Worm (Caenorhabditis elegans) whole organism, L3 larva: ENCODE data around the gene ceh-22.

Experiments
- ZK546.5 ChIP-seq: sonication (generic microtip); optimal IDR thresholded peaks from 2 replicates; lab custom pipeline; 2017; ENCODE audit warnings: missing biosample characterization, missing genetic modification characterization
- aly-2 ChIP-seq: fragments of 150-350 bp; optimal IDR thresholded peaks from 2 replicates; lab custom pipeline; 2014; ENCODE audit warnings: missing biosample characterization, missing genetic modification characterization
- ceh-16 ChIP-seq: sonication (generic microtip); optimal IDR thresholded peaks from 2 replicates; lab custom pipeline; 2017; ENCODE audit warnings: missing biosample characterization, missing genetic modification characterization
- ceh-28 ChIP-seq: fragments of 150-350 bp; optimal IDR thresholded peaks from 2 replicates; lab custom pipeline; 2014; ENCODE audit warnings: missing biosample characterization, missing genetic modification reagents, missing genetic modification characterization
- ceh-82 ChIP-seq: fragments of 150-350 bp; optimal IDR thresholded peaks from 2 replicates; lab custom pipeline; 2014; ENCODE audit warnings: missing biosample characterization, missing genetic modification characterization
- ceh-9 ChIP-seq: sonication (generic microtip); optimal IDR thresholded peaks from 2 replicates; lab custom pipeline; 2018; ENCODE audit warnings: missing biosample characterization, missing genetic modification characterization
- daf-12 ChIP-seq: fragments of 150-350 bp; optimal IDR thresholded peaks from 2 replicates; lab custom pipeline; 2014; ENCODE audit warnings: missing biosample characterization, missing genetic modification reagents, missing genetic modification characterization
- egl-27 ChIP-seq: sonication (generic microtip); optimal IDR thresholded peaks from 4 replicates; lab custom pipeline; 2017; ENCODE audit warnings: missing biosample characterization, missing genetic modification reagents, missing genetic modification characterization
- egl-5 ChIP-seq: fragments of 150-350 bp; optimal IDR thresholded peaks from 2 replicates; lab custom pipeline; 2017; ENCODE audit warnings: missing biosample characterization, missing genetic modification reagents, missing genetic modification characterization, inconsistent platforms
- elt-2 ChIP-seq: sonication (generic microtip); optimal IDR thresholded peaks from 2 replicates; lab custom pipeline; 2016; ENCODE audit warnings: missing genetic modification reagents, mild to moderate bottlenecking, missing genetic modification characterization, missing compliant biosample characterization
- elt-3 ChIP-seq, 3 experiments: fragments of 150-350 bp in 1 of 3; sonication (generic microtip) in 2 of 3; optimal IDR thresholded peaks; 2 replicates in 2 of 3; 4 replicates in 1 of 3; lab custom pipeline; 2014 to 2017; ENCODE audit warnings: missing biosample characterization in 3 of 3, missing genetic modification characterization in 3 of 3
- fkh-10 ChIP-seq: sonication (generic microtip); optimal IDR thresholded peaks from 2 replicates; lab custom pipeline; 2017; ENCODE audit warnings: missing biosample characterization, missing genetic modification reagents, missing genetic modification characterization
- fos-1 ChIP-seq: fragments of 150-350 bp; optimal IDR thresholded peaks from 2 replicates; lab custom pipeline; 2014; ENCODE audit warnings: missing biosample characterization, missing genetic modification characterization
- hmg-11 ChIP-seq: sonication (generic microtip); optimal IDR thresholded peaks from 2 replicates; lab custom pipeline; 2016; ENCODE audit warnings: missing genetic modification characterization, missing compliant biosample characterization
- jun-1 ChIP-seq: fragments of 150-350 bp; optimal IDR thresholded peaks from 2 replicates; lab custom pipeline; 2014; ENCODE audit warnings: missing biosample characterization, missing genetic modification reagents, missing genetic modification characterization
- lin-15B ChIP-seq: fragments of 150-350 bp; optimal IDR thresholded peaks from 2 replicates; lab custom pipeline; 2014; ENCODE audit warnings: missing biosample characterization, missing genetic modification characterization
- lin-39 ChIP-seq: fragments of 150-350 bp; optimal IDR thresholded peaks from 2 replicates; lab custom pipeline; 2018; ENCODE audit warnings: missing biosample characterization, missing genetic modification reagents, missing genetic modification characterization
- lsy-12 ChIP-seq: sonication (generic microtip); optimal IDR thresholded peaks from 2 replicates; lab custom pipeline; 2016; ENCODE audit warnings: mild to moderate bottlenecking, missing genetic modification characterization, missing compliant biosample characterization
- mml-1 ChIP-seq: fragments of 150-350 bp; sonication (generic microtip); optimal IDR thresholded peaks from 3 replicates; lab custom pipeline; 2014; ENCODE audit warnings: missing biosample characterization, missing genetic modification characterization
- nfya-1 ChIP-seq: sonication (generic microtip); optimal IDR thresholded peaks from 2 replicates; lab custom pipeline; 2017; ENCODE audit warnings: missing genetic modification characterization, mild to moderate bottlenecking, missing compliant biosample characterization, antibody characterized with exemption, moderate library complexity; ENCODE audit not compliant: insufficient read depth
- nhr-11 ChIP-seq: fragments of 150-350 bp; optimal IDR thresholded peaks from 2 replicates; lab custom pipeline; 2014; ENCODE audit warnings: missing biosample characterization, missing genetic modification characterization
- nhr-12 ChIP-seq: fragments of 150-350 bp; optimal IDR thresholded peaks from 2 replicates; lab custom pipeline; 2014; ENCODE audit warnings: missing biosample characterization, missing genetic modification characterization
- nhr-237 ChIP-seq: fragments of 150-350 bp; optimal IDR thresholded peaks from 2 replicates; lab custom pipeline; 2014; ENCODE audit warnings: missing biosample characterization, missing genetic modification characterization
- nhr-25 ChIP-seq: sonication (generic microtip); optimal IDR thresholded peaks from 2 replicates; lab custom pipeline; 2017; ENCODE audit warnings: missing biosample characterization, missing genetic modification characterization
- nhr-28 ChIP-seq: fragments of 150-350 bp; optimal IDR thresholded peaks from 2 replicates; lab custom pipeline; 2014; ENCODE audit warnings: missing biosample characterization, missing genetic modification characterization
- nhr-67 ChIP-seq: fragments of 150-350 bp; optimal IDR thresholded peaks from 2 replicates; lab custom pipeline; 2014; ENCODE audit warnings: missing biosample characterization, missing genetic modification characterization
- nhr-77 ChIP-seq: fragments of 150-350 bp; optimal IDR thresholded peaks from 2 replicates; lab custom pipeline; 2014; ENCODE audit warnings: missing biosample characterization, missing genetic modification characterization
- pqm-1 ChIP-seq: fragments of 150-350 bp; optimal IDR thresholded peaks from 2 replicates; lab custom pipeline; 2017; ENCODE audit warnings: missing biosample characterization, missing genetic modification characterization, inconsistent platforms
- sea-2 ChIP-seq: fragments of 150-350 bp; sonication (generic microtip); optimal IDR thresholded peaks from 4 replicates; lab custom pipeline; 2014; ENCODE audit warnings: missing biosample characterization, missing genetic modification reagents, missing genetic modification characterization
- skn-1 ChIP-seq: fragments of 150-350 bp; optimal IDR thresholded peaks from 2 replicates; lab custom pipeline; 2014; ENCODE audit warnings: missing biosample characterization, missing genetic modification characterization
- snpc-4 ChIP-seq: fragments of 150-350 bp; optimal IDR thresholded peaks from 2 replicates; lab custom pipeline; 2014; ENCODE audit warnings: missing biosample characterization, missing genetic modification characterization
- tbx-2 ChIP-seq: sonication (generic microtip); optimal IDR thresholded peaks from 2 replicates; lab custom pipeline; 2016; ENCODE audit warnings: mild to moderate bottlenecking, missing genetic modification characterization, missing compliant biosample characterization
- unc-39 ChIP-seq: sonication (generic microtip); optimal IDR thresholded peaks from 4 replicates; lab custom pipeline; 2017; ENCODE audit warnings: missing biosample characterization, missing genetic modification characterization
- zag-1 ChIP-seq: fragments of 150-350 bp; optimal IDR thresholded peaks from 2 replicates; lab custom pipeline; 2014; ENCODE audit warnings: missing biosample characterization, missing genetic modification characterization
- ztf-11 ChIP-seq: fragments of 150-350 bp; optimal IDR thresholded peaks from 2 replicates; lab custom pipeline; 2014; ENCODE audit warnings: missing biosample characterization, missing genetic modification characterization
- ztf-4 ChIP-seq: fragments of 150-350 bp; optimal IDR thresholded peaks from 2 replicates; lab custom pipeline; 2014; ENCODE audit warnings: missing biosample characterization, missing genetic modification characterization

The ceh-22 gene

ce11 chrV:10671618-10672017 is at the start of gene ceh-22:
Gene ceh-22 (plus strand): TSS chrV:10671918.
- no peak for TF ChIP-seq elt-3 (tag; optimal IDR thresholded peaks at IDR 0.05; lab: Kevin White, UChicago)
- TF ChIP-seq lsy-12 (tag; lab: Kevin White, UChicago), result no peak
- no peak for TF ChIP-seq nhr-28
- no peak for TF ChIP-seq unc-39
- no peak for TF ChIP-seq fkh-10
- no peak for TF ChIP-seq ceh-82 (tag; lab: Kevin White, UChicago)
- no peak for TF ChIP-seq nhr-237 (tag; lab: Kevin White, UChicago)
- TF ChIP-seq lin-39 (tag; lab: Kevin White, UChicago), result no peak
- TF ChIP-seq lin-15B, result no peak
- no peak for TF ChIP-seq hmg-11 (tag; lab: Kevin White, UChicago)
- TF ChIP-seq sea-2 (GFP tag; lab: Kevin White, UChicago), result no peak
- TF ChIP-seq egl-5 (tag; lab: Kevin White, UChicago), result no peak
- TF ChIP-seq ceh-28 (tag; lab: Kevin White, UChicago), result no peak
- no peak for TF ChIP-seq zag-1 (tag; lab: Kevin White, UChicago)
- TF ChIP-seq nhr-11, result no peak
- TF ChIP-seq, all 47 proteins: peak for 0

- no peak for TF ChIP-seq skn-1 (tag; lab: Kevin White, UChicago)
- no peak for TF ChIP-seq ZK546.5 (tag; lab: Kevin White, UChicago)
- no peak for TF ChIP-seq nhr-77
- no peak for TF ChIP-seq ceh-16 (tag; lab: Kevin White, UChicago)
- TF ChIP-seq ceh-9 (tag; lab: Kevin White, UChicago), result no peak
- TF ChIP-seq aly-2 (tag; lab: Kevin White, UChicago), result no peak
- TF ChIP-seq tbx-2, result no peak
- no peak for TF ChIP-seq fos-1 (tag; lab: Kevin White, UChicago)
- TF ChIP-seq egl-27, result no peak
- TF ChIP-seq daf-12 (tag; lab: Kevin White, UChicago), result no peak
- TF ChIP-seq pqm-1 (tag; lab: Kevin White, UChicago), result no peak
- TF ChIP-seq sea-2 (GFP tag; lab: Kevin White, UChicago), result no peak
- no peak for TF ChIP-seq nhr-67 (tag; lab: Kevin White, UChicago)
- TF ChIP-seq elt-2 (tag; lab: Kevin White, UChicago), result no peak
- TF ChIP-seq zag-1 (tag; lab: Kevin White, UChicago), result no peak
- no peak for TF ChIP-seq mml-1
- TF ChIP-seq elt-3 (tag; optimal IDR thresholded peaks at IDR 0.05; lab: Kevin White, UChicago), result no peak
- TF ChIP-seq lsy-12 (tag; lab: Kevin White, UChicago), result no peak
- TF ChIP-seq nhr-12, result no peak
Measured at ce11 chrV:10630497-10630896, 41.2 kb upstream of the ceh-22 start.

DNA sequence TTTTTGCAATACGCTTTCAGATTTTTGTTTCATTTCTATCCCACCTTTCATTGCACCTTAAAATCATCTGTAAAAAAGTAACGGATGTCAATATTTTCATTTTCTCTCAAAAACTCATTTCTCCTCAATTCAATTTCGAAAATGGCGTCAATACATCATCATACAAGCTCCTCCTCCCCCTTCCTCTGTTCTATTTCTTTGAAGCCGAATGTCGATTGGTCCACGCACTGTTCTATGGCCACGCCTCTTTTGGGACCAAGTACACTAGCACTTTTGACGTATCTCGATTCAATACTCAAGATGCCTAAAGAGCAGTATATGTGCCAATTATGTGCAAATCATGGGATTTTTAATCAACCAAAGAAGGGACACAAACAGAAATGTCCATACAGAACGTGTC is 39.0 kb upstream of the ceh-22 start, which contains the start of gene mab-23:
TSS of gene mab-23 (plus strand) at position 301 of the 400 bp plus-strand sequence.
- TF ChIP-seq lin-15B, result no peak
- no peak for TF ChIP-seq ceh-9 (tag; lab: Kevin White, UChicago)
- TF ChIP-seq ztf-11 (tag; lab: Kevin White, UChicago), result no peak
- no peak for TF ChIP-seq elt-3 (tag; optimal IDR thresholded peaks at IDR 0.05; lab: Kevin White, UChicago)
- no peak for TF ChIP-seq daf-12 (tag; lab: Kevin White, UChicago)
- peak; percentile 21 for TF ChIP-seq nfya-1 (tag; lab: Kevin White, UChicago)
- TF ChIP-seq skn-1 (tag; lab: Kevin White, UChicago), result no peak

DNA sequence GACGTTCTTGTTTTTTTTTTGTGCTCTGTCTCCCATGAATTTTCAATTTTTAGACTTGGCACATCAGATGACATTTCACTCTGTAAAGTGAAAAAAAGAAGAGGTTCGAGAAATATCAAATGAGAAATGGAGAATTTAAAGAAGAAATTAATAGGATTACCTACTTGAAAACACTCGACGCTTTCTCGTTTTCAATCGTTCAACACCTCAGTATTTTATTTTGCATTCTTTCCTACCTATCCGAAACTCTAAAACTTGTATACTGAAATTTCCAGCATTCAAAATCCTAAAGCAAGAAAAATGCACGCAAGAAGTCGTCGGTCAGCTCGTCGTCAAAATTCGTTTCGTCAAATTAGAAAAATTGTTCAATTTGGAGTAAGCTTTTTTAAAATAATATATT is 36.0 kb upstream of the ceh-22 start, which contains the start of gene kvs-2:
TSS of gene kvs-2 (plus strand) at position 301 of the 400 bp plus-strand sequence.
- TF ChIP-seq ceh-9 (tag; lab: Kevin White, UChicago), result no peak
- no peak for TF ChIP-seq elt-3 (tag; optimal IDR thresholded peaks at IDR 0.05; lab: Kevin White, UChicago)
- no peak for TF ChIP-seq snpc-4 (tag; lab: Kevin White, UChicago)
- no peak for TF ChIP-seq skn-1 (tag; lab: Kevin White, UChicago)
- TF ChIP-seq pqm-1 (tag; lab: Kevin White, UChicago), result no peak
- no peak for TF ChIP-seq ZK546.5 (tag; lab: Kevin White, UChicago)
- no peak for TF ChIP-seq daf-12 (tag; lab: Kevin White, UChicago)
- no peak for TF ChIP-seq lin-39 (tag; lab: Kevin White, UChicago)
- no peak for TF ChIP-seq aly-2 (tag; lab: Kevin White, UChicago)
- no peak for TF ChIP-seq hmg-11 (tag; lab: Kevin White, UChicago)
- no peak for TF ChIP-seq fos-1 (tag; lab: Kevin White, UChicago)

- TF ChIP-seq zag-1 (tag; lab: Kevin White, UChicago) (no peak), pqm-1 (tag; lab: Kevin White, UChicago) (no peak), ztf-4 (tag; lab: Kevin White, UChicago) (no peak), fkh-10 (peak; percentile 35), nhr-25 (no peak), daf-12 (tag; lab: Kevin White, UChicago) (no peak), nhr-12 (no peak), jun-1 (tag; lab: Kevin White, UChicago) (no peak)
Measured at ce11 chrV:10640977-10641376, 30.7 kb upstream of the ceh-22 start.
